Worm (Caenorhabditis elegans) whole organism, mixed stage, embryonic: ENCODE data around the gene gpdh-2.

Experiments
- M03D4.4 ChIP-seq: sonication (generic microtip); optimal IDR thresholded peaks from 2 replicates; lab custom pipeline; 2017; ENCODE audit warnings: mild to moderate bottlenecking, missing genetic modification characterization, missing compliant biosample characterization
- bed-3 ChIP-seq: fragments of 200-800 bp; sonication (Bioruptor generic); optimal IDR thresholded peaks from 3 replicates; lab custom pipeline; 2018; ENCODE audit warnings: mild to moderate bottlenecking, missing genetic modification characterization, moderate library complexity, missing compliant biosample characterization
- ceh-43 ChIP-seq: fragments of 200-800 bp; sonication (Bioruptor generic); optimal IDR thresholded peaks from 2 replicates; lab custom pipeline; 2018; ENCODE audit warnings: mild to moderate bottlenecking, missing genetic modification characterization, moderate library complexity, missing compliant biosample characterization
- ceh-83 ChIP-seq: fragments of 200-800 bp; sonication (Bioruptor generic); optimal IDR thresholded peaks from 2 replicates; lab custom pipeline; 2018; ENCODE audit warnings: mild to moderate bottlenecking, missing genetic modification characterization, missing compliant biosample characterization
- ces-1 ChIP-seq: fragments of 150-350 bp; optimal IDR thresholded peaks from 2 replicates; lab custom pipeline; 2014; ENCODE audit warnings: missing biosample characterization, missing genetic modification reagents, missing genetic modification characterization
- cnd-1 ChIP-seq: fragments of 200-800 bp; sonication (Bioruptor generic); optimal IDR thresholded peaks from 2 replicates; lab custom pipeline; 2018; ENCODE audit warnings: mild to moderate bottlenecking, missing genetic modification characterization, missing compliant biosample characterization
- drap-1 ChIP-seq: fragments of 200-800 bp; sonication (Bioruptor generic); optimal IDR thresholded peaks from 3 replicates; lab custom pipeline; 2018; ENCODE audit warnings: mild to moderate bottlenecking, missing genetic modification characterization, missing compliant biosample characterization
- elt-1 ChIP-seq: sonication (generic microtip); optimal IDR thresholded peaks from 2 replicates; lab custom pipeline; 2017; ENCODE audit warnings: missing genetic modification characterization, mild to moderate bottlenecking, missing compliant biosample characterization, antibody characterized with exemption, moderate library complexity, borderline replicate concordance; ENCODE audit not compliant: insufficient read depth
- flh-1 ChIP-seq: fragments of 200-800 bp; sonication (Bioruptor generic); optimal IDR thresholded peaks from 2 replicates; lab custom pipeline; 2018; ENCODE audit warnings: mild to moderate bottlenecking, missing genetic modification characterization, moderate library complexity, missing compliant biosample characterization
- ham-2 ChIP-seq: fragments of 200-800 bp; sonication (Bioruptor generic); optimal IDR thresholded peaks from 2 replicates; lab custom pipeline; 2018; ENCODE audit warnings: mild to moderate bottlenecking, missing genetic modification characterization, missing compliant biosample characterization
- hlh-1 ChIP-seq: fragments of 150-350 bp; optimal IDR thresholded peaks from 2 replicates; lab custom pipeline; 2014; ENCODE audit warnings: missing biosample characterization, missing genetic modification reagents, missing genetic modification characterization
- lin-13 ChIP-seq: fragments of 150-350 bp; optimal IDR thresholded peaks from 2 replicates; lab custom pipeline; 2014; ENCODE audit warnings: missing biosample characterization, missing genetic modification characterization
- lin-32 ChIP-seq: fragments of 200-800 bp; sonication (Bioruptor generic); optimal IDR thresholded peaks from 2 replicates; lab custom pipeline; 2018; ENCODE audit warnings: mild to moderate bottlenecking, missing genetic modification characterization, missing compliant biosample characterization
- lsy-2 ChIP-seq: fragments of 150-350 bp; optimal IDR thresholded peaks from 2 replicates; lab custom pipeline; 2014; ENCODE audit warnings: missing biosample characterization, missing genetic modification characterization
- mab-5 ChIP-seq: fragments of 150-350 bp; optimal IDR thresholded peaks from 2 replicates; lab custom pipeline; 2014; ENCODE audit warnings: missing biosample characterization, missing genetic modification characterization
- mep-1 ChIP-seq: fragments of 150-350 bp; optimal IDR thresholded peaks from 2 replicates; lab custom pipeline; 2017; ENCODE audit warnings: missing biosample characterization, missing genetic modification reagents, missing genetic modification characterization, inconsistent platforms
- mls-2 ChIP-seq: sonication (generic microtip); optimal IDR thresholded peaks from 2 replicates; lab custom pipeline; 2016; ENCODE audit warnings: mild to moderate bottlenecking, missing genetic modification characterization, moderate library complexity, missing compliant biosample characterization
- nhr-12 ChIP-seq: fragments of 150-350 bp; optimal IDR thresholded peaks from 2 replicates; lab custom pipeline; 2014; ENCODE audit warnings: missing biosample characterization, missing genetic modification characterization
- nhr-2 ChIP-seq: fragments of 150-350 bp; optimal IDR thresholded peaks from 2 replicates; lab custom pipeline; 2014; ENCODE audit warnings: missing biosample characterization, missing genetic modification characterization
- nhr-237 ChIP-seq: fragments of 150-350 bp; optimal IDR thresholded peaks from 2 replicates; lab custom pipeline; 2014; ENCODE audit warnings: missing biosample characterization, missing genetic modification characterization
- nhr-28 ChIP-seq: fragments of 150-350 bp; optimal IDR thresholded peaks from 2 replicates; lab custom pipeline; 2014; ENCODE audit warnings: missing biosample characterization, missing genetic modification characterization
- nhr-76 ChIP-seq: sonication (generic microtip); optimal IDR thresholded peaks from 2 replicates; lab custom pipeline; 2017; ENCODE audit warnings: missing biosample characterization, missing genetic modification characterization
- pha-4 ChIP-seq: fragments of 150-350 bp; optimal IDR thresholded peaks from 2 replicates; lab custom pipeline; 2018; ENCODE audit warnings: missing biosample characterization, missing genetic modification reagents, missing genetic modification characterization
- sem-2 ChIP-seq: fragments of 200-800 bp; sonication (Bioruptor generic); optimal IDR thresholded peaks from 2 replicates; lab custom pipeline; 2018; ENCODE audit warnings: mild to moderate bottlenecking, missing genetic modification characterization, missing compliant biosample characterization
- snpc-4 ChIP-seq: fragments of 150-350 bp; optimal IDR thresholded peaks from 2 replicates; lab custom pipeline; 2014; ENCODE audit warnings: missing biosample characterization, missing genetic modification characterization
- sptf-1 ChIP-seq: sonication (generic microtip); optimal IDR thresholded peaks from 2 replicates; lab custom pipeline; 2017; ENCODE audit warnings: mild to moderate bottlenecking, missing genetic modification characterization, moderate library complexity, missing compliant biosample characterization
- tbx-8 ChIP-seq: fragments of 200-800 bp; sonication (Bioruptor generic); optimal IDR thresholded peaks from 2 replicates; lab custom pipeline; 2018; ENCODE audit warnings: mild to moderate bottlenecking, missing genetic modification characterization, moderate library complexity, missing compliant biosample characterization
- unc-120 ChIP-seq: sonication (generic microtip); optimal IDR thresholded peaks from 2 replicates; lab custom pipeline; 2017; ENCODE audit warnings: missing genetic modification characterization, missing compliant biosample characterization; ENCODE audit not compliant: poor library complexity, severe bottlenecking
- unc-62 ChIP-seq: fragments of 150-350 bp; optimal IDR thresholded peaks from 2 replicates; lab custom pipeline; 2014; ENCODE audit warnings: missing biosample characterization, missing genetic modification reagents, missing genetic modification characterization
- zip-8 ChIP-seq: fragments of 150-350 bp; optimal IDR thresholded peaks from 2 replicates; lab custom pipeline; 2014; ENCODE audit warnings: missing biosample characterization, missing genetic modification characterization
- ztf-11 ChIP-seq: fragments of 150-350 bp; optimal IDR thresholded peaks from 2 replicates; lab custom pipeline; 2014; ENCODE audit warnings: missing biosample characterization, missing genetic modification characterization

gpdh-2 gene

ce11 chrIII:9861470-9862342 lies 2.7 kb upstream of the gpdh-2 start:
- TF ChIP-seq sptf-1 (peak; percentile 90), lin-32 (GFP tag; lab: Kevin White, UChicago) (peak; percentile 89), ces-1 (peak; percentile 45), snpc-4 (no peak), nhr-2 (tag; lab: Kevin White, UChicago) (no peak), lsy-2 (tag; lab: Kevin White, UChicago) (no peak), pha-4 (tag; lab: Kevin White, UChicago) (peak; percentile 36), bed-3 (GFP tag; lab: Kevin White, UChicago) (peak; percentile 80), ceh-83 (GFP tag; lab: Kevin White, UChicago) (peak; percentile 84), mls-2 (tag; lab: Kevin White, UChicago) (peak; percentile 94), drap-1 (GFP tag; lab: Kevin White, UChicago) (peak; percentile 93), mep-1 (tag; lab: Kevin White, UChicago) (peak; percentile 53), flh-1 (GFP tag; lab: Kevin White, UChicago) (peak; percentile 65), hlh-1 (peak; percentile 26), unc-62 (peak; percentile 32), cnd-1 (tag; lab: Kevin White, UChicago) (peak; percentile 89), tbx-8 (peak; percentile 63), nhr-76 (tag; lab: Kevin White, UChicago) (no peak), nhr-237 (tag; lab: Kevin White, UChicago) (no peak), M03D4.4 (tag; lab: Kevin White, UChicago) (peak; percentile 83), sem-2 (GFP tag; lab: Kevin White, UChicago) (peak; percentile 71), ham-2 (GFP tag; lab: Kevin White, UChicago) (peak; percentile 56), ztf-11 (tag; lab: Kevin White, UChicago) (no peak), zip-8 (no peak), nhr-12 (tag; lab: Kevin White, UChicago) (no peak), unc-120 (tag; lab: Kevin White, UChicago) (peak; percentile 82), ceh-43 (GFP tag; lab: Kevin White, UChicago) (peak; percentile 85), lin-13 (peak; percentile 23), nhr-28 (peak; percentile 28), mab-5 (tag; lab: Kevin White, UChicago) (no peak)

DNA sequence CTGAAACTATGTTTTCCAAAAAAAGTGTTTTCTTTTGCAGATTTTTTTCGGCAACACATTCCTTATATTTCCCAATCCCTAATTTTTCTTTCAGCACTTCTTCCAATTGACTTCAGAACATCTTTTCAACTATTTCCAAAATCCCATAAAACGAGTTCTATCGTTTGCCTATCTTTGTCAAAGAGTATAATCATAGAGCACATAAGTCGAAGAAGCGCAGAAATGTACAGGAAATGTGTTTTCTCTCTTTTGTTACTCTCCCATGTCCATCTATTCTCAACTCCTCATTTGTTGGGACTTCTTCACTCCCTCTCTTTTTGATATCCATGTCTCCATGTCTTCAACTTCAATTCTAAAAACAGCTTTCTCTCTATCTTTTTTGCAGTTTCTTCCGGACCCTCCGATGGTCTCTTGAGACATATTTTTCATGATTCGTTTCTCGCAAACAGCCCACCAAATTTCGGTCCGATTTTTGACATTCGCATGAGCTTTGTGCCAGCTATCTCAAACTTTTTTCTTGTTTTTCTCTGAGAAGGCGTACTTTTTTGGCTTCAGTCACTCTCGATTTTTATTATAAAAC lies 1.3 kb upstream of the gpdh-2 start, which contains the start of gene twk-48:
Gene twk-48, plus strand, starts transcription at position 530 of the 580 bp plus-strand sequence.
- TF ChIP-seq ces-1, result peak; percentile 62
- no peak for TF ChIP-seq nhr-28
- TF ChIP-seq, all 35 proteins: peak for 1

DNA sequence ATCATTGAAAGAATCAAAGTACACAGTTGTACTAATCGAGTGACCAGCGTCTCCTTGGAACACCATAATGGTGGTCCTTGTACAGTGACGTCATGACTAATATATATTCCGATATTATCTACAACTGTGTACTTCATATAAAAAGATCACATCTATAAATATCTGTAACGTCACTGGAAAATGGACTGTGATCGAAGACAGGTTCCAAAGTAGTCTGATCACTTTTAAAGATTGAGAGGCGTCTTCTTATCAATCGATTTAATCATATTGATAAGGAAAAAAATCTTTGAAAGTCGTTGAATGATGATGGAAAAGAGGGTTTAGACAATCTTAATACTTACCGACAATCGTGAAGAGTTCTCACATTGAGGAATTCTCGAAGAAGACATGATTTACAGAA lies 922 bp downstream of the gpdh-2 start:
- TF ChIP-seq pha-4 (tag; lab: Kevin White, UChicago) (no peak), elt-1 (tag; lab: Kevin White, UChicago) (peak; percentile 95)
- TF ChIP-seq, all 35 proteins: peak for 1

DNA sequence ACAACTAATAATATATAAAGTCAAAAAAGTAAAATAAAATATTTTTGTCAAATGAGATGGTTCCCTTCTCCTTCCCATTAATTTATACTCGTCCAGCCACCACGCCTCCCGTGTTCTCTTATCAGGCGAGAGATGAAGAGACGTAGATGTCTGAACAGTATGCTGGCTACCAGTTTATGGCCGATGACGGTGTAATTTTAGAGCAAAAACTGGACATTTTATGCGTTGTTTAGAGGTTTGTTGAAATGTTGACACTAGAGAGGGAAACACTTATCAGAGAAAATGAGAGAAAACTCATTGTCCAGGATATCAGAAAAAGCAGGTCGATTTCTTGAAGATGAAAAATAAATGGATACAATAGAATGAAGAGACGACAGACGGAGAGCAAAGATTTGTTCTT lies 1.9 kb downstream of the gpdh-2 start:
- TF ChIP-seq M03D4.4 (tag; lab: Kevin White, UChicago) (no peak), mab-5 (tag; lab: Kevin White, UChicago) (no peak), nhr-12 (tag; lab: Kevin White, UChicago) (no peak), lsy-2 (tag; lab: Kevin White, UChicago) (no peak), elt-1 (tag; lab: Kevin White, UChicago) (no peak), bed-3 (GFP tag; lab: Kevin White, UChicago) (no peak)
